Worm (Caenorhabditis elegans) whole organism, mixed stage, embryonic: ENCODE measurements around the gene srh-76.

Experiments used
- lin-13 ChIP-seq: fragments of 150-350 bp; optimal IDR thresholded peaks from 2 replicates; lab custom pipeline; 2014; ENCODE audit warnings: missing biosample characterization, missing genetic modification characterization
- lsy-2 ChIP-seq: fragments of 150-350 bp; optimal IDR thresholded peaks from 2 replicates; lab custom pipeline; 2014; ENCODE audit warnings: missing biosample characterization, missing genetic modification characterization
- nhr-12 ChIP-seq: fragments of 150-350 bp; optimal IDR thresholded peaks from 2 replicates; lab custom pipeline; 2014; ENCODE audit warnings: missing biosample characterization, missing genetic modification characterization
- nhr-237 ChIP-seq: fragments of 150-350 bp; optimal IDR thresholded peaks from 2 replicates; lab custom pipeline; 2014; ENCODE audit warnings: missing biosample characterization, missing genetic modification characterization
- nhr-28 ChIP-seq: fragments of 150-350 bp; optimal IDR thresholded peaks from 2 replicates; lab custom pipeline; 2014; ENCODE audit warnings: missing biosample characterization, missing genetic modification characterization
- unc-120 ChIP-seq: sonication (generic microtip); optimal IDR thresholded peaks from 2 replicates; lab custom pipeline; 2017; ENCODE audit warnings: missing genetic modification characterization, missing compliant biosample characterization; ENCODE audit not compliant: poor library complexity, severe bottlenecking
- unc-39 ChIP-seq: fragments of 150-350 bp; optimal IDR thresholded peaks from 2 replicates; lab custom pipeline; 2014; ENCODE audit warnings: missing biosample characterization, missing genetic modification characterization

DNA sequence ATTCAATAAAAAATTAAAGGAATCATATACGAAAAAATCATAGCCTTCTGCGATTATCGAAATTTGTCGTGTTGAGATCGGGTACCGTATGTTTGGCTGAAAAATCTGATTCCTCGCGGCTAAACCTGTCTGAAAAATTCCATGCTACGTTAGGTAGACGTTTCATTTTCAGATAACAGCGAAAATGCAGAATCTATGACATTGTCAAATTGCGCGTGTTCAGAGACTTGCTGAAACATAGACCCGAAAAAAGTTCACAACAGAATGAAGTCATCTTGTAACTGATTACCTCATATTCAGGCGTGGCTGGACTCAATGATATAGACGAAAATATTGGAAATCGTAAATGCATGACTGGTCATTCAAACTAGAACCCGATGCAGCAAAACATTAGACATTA lies at the start of gene srh-76:
- no peak for TF ChIP-seq nhr-12 (tag; lab: Kevin White, UChicago)
- no peak for TF ChIP-seq nhr-28 (tag; lab: Kevin White, UChicago)
- no peak for TF ChIP-seq unc-39 (tag; lab: Kevin White, UChicago)
- TF ChIP-seq nhr-237, result no peak
- no peak for TF ChIP-seq unc-120 (tag; lab: Kevin White, UChicago)
- no peak for TF ChIP-seq lin-13 (tag; lab: Kevin White, UChicago)
- TF ChIP-seq lsy-2 (tag; lab: Kevin White, UChicago), result no peak
